Fruit fly (Drosophila melanogaster) whole organism, embryonic: ENCODE results near the gene RanGAP.
A peak's percentile ranks its signal among the peaks of the same experiment; 100 is the strongest.

ENCODE experiments used
- Abd-B ChIP-seq: fragments of 200-800 bp; sonication (Bioruptor generic); optimal IDR thresholded peaks from 2 replicates; lab custom pipeline; 2018; ENCODE audit warnings: missing biosample characterization, mild to moderate bottlenecking, missing genetic modification characterization, moderate library complexity
- Asciz ChIP-seq: fragments of 200-800 bp; sonication (Bioruptor generic); optimal IDR thresholded peaks from 2 replicates; lab custom pipeline; 2017; ENCODE audit warnings: missing biosample characterization, mild to moderate bottlenecking, missing genetic modification characterization, missing genetic modification reagents
- Atf6 ChIP-seq: fragments of 200-800 bp; sonication (Bioruptor generic); IDR thresholded peaks from 2 replicates; pipeline ENCODE4 v1.3.6; 2022; ENCODE audit warnings: missing biosample characterization, missing genetic modification characterization
- Bteb2 ChIP-seq: fragments of 200-800 bp; sonication (Bioruptor generic); optimal IDR thresholded peaks from 2 replicates; lab custom pipeline; 2016; ENCODE audit warnings: missing biosample characterization, missing genetic modification characterization
- CG10565 ChIP-seq: fragments of 200-800 bp; sonication (Bioruptor generic); optimal IDR thresholded peaks from 3 replicates; lab custom pipeline; 2016; ENCODE audit warnings: missing biosample characterization, mild to moderate bottlenecking, missing genetic modification characterization
- CG10654 ChIP-seq: fragments of 200-800 bp; sonication (Bioruptor generic); optimal IDR thresholded peaks from 2 replicates; lab custom pipeline; 2016; ENCODE audit warnings: missing biosample characterization, missing genetic modification characterization
- CG12391 ChIP-seq: fragments of 200-800 bp; sonication (Bioruptor generic); optimal IDR thresholded peaks from 3 replicates; lab custom pipeline; 2018; ENCODE audit warnings: missing biosample characterization, mild to moderate bottlenecking, missing genetic modification characterization, moderate library complexity
- CG13775 ChIP-seq: fragments of 200-800 bp; sonication (Bioruptor generic); optimal IDR thresholded peaks from 3 replicates; lab custom pipeline; 2017; ENCODE audit warnings: missing biosample characterization, mild to moderate bottlenecking, missing genetic modification characterization
- CG14014 ChIP-seq: fragments of 200-800 bp; sonication (Bioruptor generic); IDR thresholded peaks from 2 replicates; pipeline ENCODE4 v1.3.6; 2022; ENCODE audit warnings: missing biosample characterization, missing genetic modification characterization
- CG17829 ChIP-seq: fragments of 200-800 bp; optimal IDR thresholded peaks from 2 replicates; lab custom pipeline; 2019; ENCODE audit warnings: missing biosample characterization, mild to moderate bottlenecking, missing genetic modification characterization, moderate library complexity
- CG18011 ChIP-seq: fragments of 200-800 bp; sonication (Bioruptor generic); optimal IDR thresholded peaks from 2 replicates; lab custom pipeline; 2017; ENCODE audit warnings: missing biosample characterization, missing genetic modification characterization, mild to moderate bottlenecking, moderate library complexity, missing genotype
- CG18599 ChIP-seq: fragments of 200-800 bp; sonication (Bioruptor generic); optimal IDR thresholded peaks from 3 replicates; lab custom pipeline; 2017; ENCODE audit warnings: missing biosample characterization, missing genetic modification characterization, mild to moderate bottlenecking, moderate library complexity, missing genetic modification reagents
- CG2116 ChIP-seq: fragments of 200-800 bp; sonication (Bioruptor generic); optimal IDR thresholded peaks from 3 replicates; lab custom pipeline; 2018; ENCODE audit warnings: missing biosample characterization, mild to moderate bottlenecking, missing genetic modification characterization
- CG3281 ChIP-seq: fragments of 200-800 bp; sonication (Bioruptor generic); optimal IDR thresholded peaks from 3 replicates; lab custom pipeline; 2017; ENCODE audit warnings: missing biosample characterization, mild to moderate bottlenecking, missing genetic modification characterization
- CG4404 ChIP-seq: fragments of 200-800 bp; sonication (Bioruptor generic); IDR thresholded peaks from 2 replicates; pipeline ENCODE4 v1.3.6; 2022; ENCODE audit warnings: missing biosample characterization, missing genetic modification characterization
- CG6791 ChIP-seq: fragments of 200-800 bp; sonication (Bioruptor generic); IDR thresholded peaks from 3 replicates; pipeline ENCODE4 v1.3.6; 2022; ENCODE audit warnings: missing biosample characterization, missing genetic modification characterization; ENCODE audit not compliant: partially characterized antibody
- CG8388 ChIP-seq: fragments of 200-800 bp; sonication (Bioruptor generic); optimal IDR thresholded peaks from 2 replicates; lab custom pipeline; 2019; ENCODE audit warnings: missing biosample characterization, mild to moderate bottlenecking, missing genetic modification characterization, moderate library complexity
- CG9215 ChIP-seq: fragments of 200-800 bp; sonication (Bioruptor generic); IDR thresholded peaks from 2 replicates; pipeline ENCODE4 v1.3.6; 2022; ENCODE audit warnings: missing biosample characterization, missing genetic modification characterization
- CG9437 ChIP-seq: fragments of 200-800 bp; sonication (Bioruptor generic); optimal IDR thresholded peaks from 2 replicates; lab custom pipeline; 2018; ENCODE audit warnings: missing biosample characterization, mild to moderate bottlenecking, missing genetic modification characterization
- CG9932 ChIP-seq: fragments of 200-800 bp; sonication (Bioruptor generic); IDR thresholded peaks from 2 replicates; pipeline ENCODE4 v1.3.6; 2022; ENCODE audit warnings: missing biosample characterization, missing genetic modification characterization
- CHES-1-like ChIP-seq: fragments of 200-800 bp; sonication (Bioruptor generic); optimal IDR thresholded peaks from 2 replicates; lab custom pipeline; 2016; ENCODE audit warnings: missing biosample characterization, missing genetic modification characterization
- D19A ChIP-seq: fragments of 200-800 bp; optimal IDR thresholded peaks from 3 replicates; lab custom pipeline; 2019; ENCODE audit warnings: missing biosample characterization, mild to moderate bottlenecking, missing genetic modification characterization, moderate library complexity
- Dbx ChIP-seq: fragments of 200-800 bp; sonication (Bioruptor generic); IDR thresholded peaks from 3 replicates; pipeline ENCODE4 v1.3.6; 2022; ENCODE audit warnings: missing biosample characterization, missing genetic modification characterization
- Dek ChIP-seq: fragments of 200-800 bp; sonication (Bioruptor generic); optimal IDR thresholded peaks from 3 replicates; lab custom pipeline; 2019; ENCODE audit warnings: missing biosample characterization, mild to moderate bottlenecking, missing genetic modification characterization, moderate library complexity
- Dref ChIP-seq: fragments of 200-800 bp; sonication (Bioruptor generic); IDR thresholded peaks from 2 replicates; pipeline ENCODE4 v1.3.6; 2022; ENCODE audit warnings: missing biosample characterization, missing genetic modification characterization
- E2f2 ChIP-seq: fragments of 200-800 bp; sonication (Bioruptor generic); IDR thresholded peaks from 2 replicates; pipeline ENCODE4 v1.3.6; 2022; ENCODE audit warnings: missing biosample characterization, missing genetic modification characterization
- GATAe ChIP-seq: fragments of 200-800 bp; sonication (Bioruptor generic); conservative IDR thresholded peaks from 2 replicates; pipeline ENCODE4 v1.3.6; 2022; ENCODE audit warnings: missing biosample characterization, missing genetic modification characterization
- HmgZ ChIP-seq: fragments of 200-800 bp; sonication (Bioruptor generic); optimal IDR thresholded peaks from 2 replicates; lab custom pipeline; 2018; ENCODE audit warnings: missing biosample characterization, mild to moderate bottlenecking, missing genetic modification characterization
- Hr51 ChIP-seq, 2 experiments: fragments of 200-800 bp; sonication (Bioruptor generic); optimal IDR thresholded peaks; 2 replicates in 1 of 2; 3 replicates in 1 of 2; lab custom pipeline; 2016 to 2018; ENCODE audit warnings: missing biosample characterization in 2 of 2, missing genetic modification characterization in 2 of 2, mild to moderate bottlenecking in 1 of 2, moderate library complexity in 1 of 2
- Lhr ChIP-seq: fragments of 200-800 bp; sonication (Bioruptor generic); optimal IDR thresholded peaks from 3 replicates; lab custom pipeline; 2017; ENCODE audit warnings: mild to moderate bottlenecking, missing biosample characterization, missing genetic modification reagents, missing genetic modification characterization
- MBD-R2 ChIP-seq: fragments of 200-800 bp; sonication (Bioruptor generic); IDR thresholded peaks from 2 replicates; pipeline ENCODE4 v1.3.6; 2022; ENCODE audit warnings: missing biosample characterization, missing genetic modification characterization
- Spps ChIP-seq: fragments of 200-800 bp; sonication (Bioruptor generic); optimal IDR thresholded peaks from 2 replicates; lab custom pipeline; 2018; ENCODE audit warnings: missing biosample characterization, mild to moderate bottlenecking, missing genetic modification characterization
- az2 ChIP-seq: fragments of 200-800 bp; sonication (Bioruptor generic); optimal IDR thresholded peaks from 3 replicates; lab custom pipeline; 2016; ENCODE audit warnings: missing biosample characterization, missing genetic modification characterization
- bcd ChIP-seq: fragments of 200-800 bp; sonication (Bioruptor generic); optimal IDR thresholded peaks from 2 replicates; lab custom pipeline; 2017; ENCODE audit warnings: missing biosample characterization, mild to moderate bottlenecking, missing genetic modification characterization
- chinmo ChIP-seq: fragments of 200-800 bp; sonication (Bioruptor generic); IDR thresholded peaks from 4 replicates; pipeline ENCODE4 v1.3.6; 2022; ENCODE audit warnings: missing biosample characterization, missing genetic modification characterization; ENCODE audit not compliant: partially characterized antibody
- dpn ChIP-seq, 2 experiments: fragments of 200-800 bp; sonication (Bioruptor generic); optimal IDR thresholded peaks; 3 replicates each; lab custom pipeline; 2016; ENCODE audit warnings: missing biosample characterization in 2 of 2, missing genetic modification characterization in 2 of 2
- eve ChIP-seq, 2 experiments: fragments of >200 bp; optimal IDR thresholded peaks; 2 replicates each; lab custom pipeline; 2017; ENCODE audit warnings: missing biosample characterization in 2 of 2, missing genetic modification characterization in 2 of 2
- exex ChIP-seq: fragments of 200-800 bp; sonication (Bioruptor generic); optimal IDR thresholded peaks from 4 replicates; lab custom pipeline; 2018; ENCODE audit warnings: missing biosample characterization, mild to moderate bottlenecking, missing genetic modification characterization, moderate library complexity
- gce ChIP-seq: fragments of 200-800 bp; sonication (Bioruptor generic); IDR thresholded peaks from 3 replicates; pipeline ENCODE4 v1.3.6; 2022; ENCODE audit warnings: missing biosample characterization, missing genetic modification characterization
- hb ChIP-seq: fragments of 200-800 bp; sonication (Bioruptor generic); IDR thresholded peaks from 3 replicates; pipeline ENCODE4 v1.3.6; 2022; ENCODE audit warnings: missing biosample characterization, missing genetic modification characterization; ENCODE audit not compliant: partially characterized antibody
- ind ChIP-seq: fragments of 200-800 bp; sonication (Bioruptor generic); optimal IDR thresholded peaks from 3 replicates; lab custom pipeline; 2016; ENCODE audit warnings: missing biosample characterization, missing genetic modification characterization
- kay ChIP-seq: fragments of 200-800 bp; sonication (Bioruptor generic); optimal IDR thresholded peaks from 2 replicates; lab custom pipeline; 2016; ENCODE audit warnings: missing biosample characterization, missing genetic modification characterization
- lilli ChIP-seq: fragments of 200-800 bp; sonication (Bioruptor generic); optimal IDR thresholded peaks from 3 replicates; lab custom pipeline; 2016; ENCODE audit warnings: missing biosample characterization, missing genetic modification characterization
- phol ChIP-seq: fragments of 200-800 bp; sonication (Bioruptor generic); optimal IDR thresholded peaks from 3 replicates; lab custom pipeline; 2018; ENCODE audit warnings: missing biosample characterization, mild to moderate bottlenecking, missing genetic modification characterization, moderate library complexity
- prd ChIP-seq, 3 experiments: fragments of >200 bp in 2 of 3; fragments of 200-800 bp in 1 of 3; sonication (Bioruptor generic) in 1 of 3; optimal IDR thresholded peaks in 2 of 3; IDR thresholded peaks in 1 of 3; 2 replicates in 2 of 3; 3 replicates in 1 of 3; pipeline versions ENCODE4 v1.3.6 to Lab custom; 2017 to 2022; ENCODE audit warnings: missing biosample characterization in 1 of 3, missing genetic modification characterization in 1 of 3
- ranshi ChIP-seq: fragments of 200-800 bp; sonication (Bioruptor generic); IDR thresholded peaks from 2 replicates; pipeline ENCODE4 v1.3.6; 2022; ENCODE audit warnings: missing biosample characterization, missing genetic modification characterization
- row ChIP-seq: fragments of 200-800 bp; sonication (Bioruptor generic); IDR thresholded peaks from 3 replicates; pipeline ENCODE4 v1.3.6; 2022; ENCODE audit warnings: missing biosample characterization, missing genetic modification characterization
- vnd ChIP-seq: fragments of 200-800 bp; sonication (Bioruptor generic); IDR thresholded peaks from 3 replicates; pipeline ENCODE4 v1.3.6; 2022; ENCODE audit warnings: missing biosample characterization, missing genetic modification characterization; ENCODE audit not compliant: partially characterized antibody

Gene RanGAP

DNA sequence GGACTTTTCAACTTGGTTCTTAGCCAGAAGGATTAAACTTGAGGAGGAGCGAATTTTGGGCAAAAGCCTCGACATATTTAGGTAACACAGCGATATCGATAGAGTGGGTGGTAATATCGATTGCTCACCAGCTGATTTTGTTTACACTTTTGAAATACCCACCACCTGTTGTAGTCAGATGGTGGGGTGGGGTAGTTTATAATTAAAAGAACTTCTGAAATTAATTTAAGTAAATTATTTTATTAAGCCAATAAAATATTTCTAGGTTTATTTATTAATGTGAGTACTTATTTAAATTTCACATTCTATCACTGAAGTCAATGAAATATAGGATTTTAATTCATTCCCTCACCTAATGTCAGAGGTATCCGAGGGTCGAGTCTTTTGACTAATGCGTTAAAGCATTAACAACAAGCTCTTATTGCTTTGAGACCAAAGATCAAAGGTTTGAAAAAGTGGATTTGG, 48.3 kb downstream of the RanGAP start, which contains the start of the genes CG10194 and CG18094 (continued):
- TF ChIP-seq E2f2 (GFP tag; lab: Robert Waterston, UW) (peak; percentile 28; the same call in 1 of the 2 replicates), HmgZ (tag; lab: Kevin White, UChicago) (peak; percentile 43), Dbx (GFP tag; lab: Robert Waterston, UW) (0 out of 3 replicates have a peak, but pooled peaks have one; percentile 35), CG4404 (no peak), CG2116 (GFP tag; lab: Kevin White, UChicago) (peak; percentile 51), CG18599 (no peak), Spps (tag; lab: Kevin White, UChicago) (no peak), CG18011 (peak; percentile 71), D19A (tag; lab: Kevin White, UChicago) (peak; percentile 41), vnd (GFP tag; lab: Robert Waterston, UW) (0 out of 3 replicates have a peak, but pooled peaks have one; percentile 13), CG10565 (GFP tag; lab: Kevin White, UChicago) (no peak), ind (peak; percentile 55), row (peak; percentile 92), Dek (tag; lab: Kevin White, UChicago) (peak; percentile 25), CG13775 (GFP tag; lab: Kevin White, UChicago) (peak; percentile 47), Lhr (GFP tag; lab: Kevin White, UChicago) (no peak), CHES-1-like (GFP tag; lab: Kevin White, UChicago) (no peak), Abd-B (GFP tag; lab: Kevin White, UChicago) (peak; percentile 18), chinmo (GFP tag; lab: Robert Waterston, UW) (0 out of 4 replicates have a peak, but pooled peaks have one; percentile 43), CG6791 (GFP tag; lab: Robert Waterston, UW) (peak; percentile 64; the same call in 2 of the 3 replicates), gce (GFP tag; lab: Robert Waterston, UW) (no peak), GATAe (no peak), Dref (peak; percentile 74), CG9932 (GFP tag; lab: Robert Waterston, UW) (peak; percentile 49; the same call in 1 of the 2 replicates), dpn (GFP tag; optimal IDR thresholded peaks at IDR 0.05; lab: Kevin White, UChicago) (peak in 1 of 2 experiments; percentile 47), lilli (GFP tag; lab: Kevin White, UChicago) (peak; percentile 68), CG8388 (peak; percentile 34), MBD-R2 (GFP tag; lab: Robert Waterston, UW) (peak; percentile 91), eve (GFP tag; optimal IDR thresholded peaks at IDR 0.05; lab: Kevin White, UChicago) (no peak), CG17829 (peak; percentile 15), CG12391 (peak; percentile 66), hb (GFP tag; lab: Robert Waterston, UW) (no peak), Hr51 (GFP tag; optimal IDR thresholded peaks at IDR 0.05; lab: Kevin White, UChicago) (peak; percentile 5 to 64), bcd (GFP tag; lab: Kevin White, UChicago) (no peak), Bteb2 (GFP tag; lab: Kevin White, UChicago) (peak; percentile 17), phol (tag; lab: Kevin White, UChicago) (peak; percentile 38), CG9437 (peak; percentile 28), Atf6 (0 out of 2 replicates have a peak, but pooled peaks have one; percentile 33), CG9215 (GFP tag; lab: Robert Waterston, UW) (peak; percentile 11; the same call in 1 of the 2 replicates), kay (peak; percentile 2), ranshi (GFP tag; lab: Robert Waterston, UW) (0 out of 2 replicates have a peak, but pooled peaks have one; percentile 19), Asciz (GFP tag; lab: Kevin White, UChicago) (peak; percentile 32), CG14014 (0 out of 2 replicates have a peak, but pooled peaks have one; percentile 6), az2 (peak; percentile 56), CG10654 (peak; percentile 16), CG3281 (GFP tag; lab: Kevin White, UChicago) (peak; percentile 40), prd (optimal IDR thresholded peaks at IDR 0.05; lab: Kevin White, UChicago) (no peak), prd (GFP tag; IDR thresholded peaks at IDR 0.05; lab: Robert Waterston, UW) (peak; percentile 51; the same call in 2 of the 3 replicates), exex (peak; percentile 48)
